Fruit fly (Drosophila melanogaster) Kc167 (cell line): Measurements from ENCODE around the gene CG14442.

Experiments
- Myc ChIP-seq: fragments of >200 bp; optimal IDR thresholded peaks from 2 replicates; lab custom pipeline; 2017; ENCODE audit warnings: missing external identifiers
- Sin3A ChIP-seq: fragments of >200 bp; optimal IDR thresholded peaks from 2 replicates; lab custom pipeline; 2018; ENCODE audit warnings: missing external identifiers
- h ChIP-seq: fragments of >200 bp; optimal IDR thresholded peaks from 3 replicates; lab custom pipeline; 2018; ENCODE audit warnings: missing external identifiers
- insv ChIP-seq: fragments of >200 bp; optimal IDR thresholded peaks from 3 replicates; lab custom pipeline; 2018; ENCODE audit warnings: missing external identifiers
- psq ChIP-seq: fragments of >200 bp; optimal IDR thresholded peaks from 2 replicates; lab custom pipeline; 2017; ENCODE audit warnings: missing external identifiers

DNA sequence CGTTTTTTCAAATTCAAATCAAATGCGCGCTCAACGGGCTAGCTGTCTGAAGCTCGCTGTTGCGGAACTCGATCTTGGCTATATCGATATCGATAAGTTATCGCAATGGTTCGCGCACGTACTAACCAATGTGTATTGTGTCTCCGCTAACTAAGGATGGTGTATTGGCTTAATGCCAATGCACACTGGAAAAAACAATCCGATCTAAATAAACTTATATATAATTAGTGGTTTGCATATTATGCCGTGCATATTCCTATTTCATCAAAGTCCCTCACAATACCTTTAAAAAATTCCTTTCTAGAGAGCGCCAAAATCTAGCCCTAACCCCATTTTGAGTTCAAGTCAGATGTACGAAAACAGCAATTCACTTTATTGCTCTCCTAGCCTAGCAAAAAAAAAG lies 46.4 kb upstream of the CG14442 start:
- TF ChIP-seq psq: no peak
- no peak for TF ChIP-seq h (lab: Kevin White, UChicago)
- no peak for TF ChIP-seq insv (lab: Kevin White, UChicago)
- no peak for TF ChIP-seq Myc (lab: Kevin White, UChicago)
- TF ChIP-seq Sin3A (lab: Kevin White, UChicago): no peak
